Worm (Caenorhabditis elegans): ENCODE data around the gene F37A4.2.

Gene F37A4.2

DNA sequence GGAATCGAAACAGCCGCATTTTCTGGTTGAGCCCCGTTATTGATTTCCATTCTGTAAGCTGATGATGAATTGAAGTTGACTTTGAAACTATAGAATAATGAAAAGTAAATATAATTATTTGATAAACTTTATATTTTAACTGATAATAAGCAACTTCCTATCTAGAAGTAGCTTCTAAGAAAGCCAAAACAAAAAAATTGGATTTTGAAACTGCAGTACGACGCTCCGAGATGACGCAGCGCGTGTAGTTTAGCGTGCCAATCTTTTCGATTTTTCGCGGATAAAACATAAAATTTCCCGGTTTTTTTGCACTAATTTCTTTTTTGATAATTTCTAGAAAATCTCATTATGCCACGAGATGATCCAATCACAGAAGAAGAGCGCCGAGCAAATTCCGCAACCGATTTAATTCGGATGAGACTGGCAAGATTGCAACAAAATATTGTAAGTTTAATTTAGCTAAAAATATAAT is at the start of gene F37A4.2, which contains the start of gene bath-41:
F37A4.2 (plus strand) TSS at position 247 of the 472 bp plus-strand sequence.
bath-41 (minus strand) TSS at position 51 of the 472 bp plus-strand sequence.
- peak; percentile 93 for TF ChIP-seq Y48G9A.11 (GFP tag; IDR thresholded peaks at IDR 0.05)
- TF ChIP-seq lsy-2 (tag; optimal IDR thresholded peaks at IDR 0.05): no peak
- peak; percentile 29 for TF ChIP-seq dpl-1 (GFP tag; optimal IDR thresholded peaks at IDR 0.05)
- no peak for TF ChIP-seq aha-1 (tag)
- no peak for TF ChIP-seq daf-12 (tag; optimal IDR thresholded peaks at IDR 0.05)
- TF ChIP-seq daf-16 (GFP tag; optimal IDR thresholded peaks at IDR 0.05): no peak
- no peak for TF ChIP-seq daf-16 (tag; optimal IDR thresholded peaks at IDR 0.05)
- TF ChIP-seq T20F7.1 (GFP tag; optimal IDR thresholded peaks at IDR 0.05): peak; percentile 93

DNA sequence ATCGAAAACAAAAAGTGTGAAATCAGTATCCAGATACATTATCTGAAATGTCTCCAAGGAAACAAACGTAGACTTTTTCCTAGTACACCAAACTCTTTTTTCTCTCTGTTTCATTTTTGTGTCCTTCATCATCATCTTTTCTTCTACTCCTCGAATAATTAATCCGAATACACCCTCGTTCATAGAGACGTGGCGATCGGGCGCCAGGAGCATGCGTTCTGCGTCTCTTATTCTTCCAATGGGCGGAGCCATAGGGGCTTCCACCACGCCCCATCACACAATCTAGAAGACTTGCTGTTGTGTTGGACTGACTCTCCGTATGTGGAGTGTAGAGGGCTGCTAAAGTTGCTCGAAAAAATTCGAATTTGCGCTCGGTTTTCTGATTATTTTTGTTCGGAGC is 46.8 kb upstream of the F37A4.2 start, which contains the start of gene rbf-1:
rbf-1 (plus strand) TSS at position 301 of the 400 bp plus-strand sequence.
- TF ChIP-seq lin-38 (GFP tag; IDR thresholded peaks at IDR 0.05): no peak
- no peak for TF ChIP-seq F10B5.3 (tag; optimal IDR thresholded peaks at IDR 0.05)
- no peak for TF ChIP-seq dve-1 (tag; optimal IDR thresholded peaks at IDR 0.05; ENCODE audit: insufficient read depth)
- no peak for TF ChIP-seq ctbp-1 (GFP tag; IDR thresholded peaks at IDR 0.05)
- TF ChIP-seq ceh-82 (tag; optimal IDR thresholded peaks at IDR 0.05): no peak
- TF ChIP-seq fos-1 (tag; optimal IDR thresholded peaks at IDR 0.05): no peak
- TF ChIP-seq fkh-10 (GFP tag; optimal IDR thresholded peaks at IDR 0.05): no peak
- TF ChIP-seq dpl-1 (GFP tag; optimal IDR thresholded peaks at IDR 0.05): no peak

DNA sequence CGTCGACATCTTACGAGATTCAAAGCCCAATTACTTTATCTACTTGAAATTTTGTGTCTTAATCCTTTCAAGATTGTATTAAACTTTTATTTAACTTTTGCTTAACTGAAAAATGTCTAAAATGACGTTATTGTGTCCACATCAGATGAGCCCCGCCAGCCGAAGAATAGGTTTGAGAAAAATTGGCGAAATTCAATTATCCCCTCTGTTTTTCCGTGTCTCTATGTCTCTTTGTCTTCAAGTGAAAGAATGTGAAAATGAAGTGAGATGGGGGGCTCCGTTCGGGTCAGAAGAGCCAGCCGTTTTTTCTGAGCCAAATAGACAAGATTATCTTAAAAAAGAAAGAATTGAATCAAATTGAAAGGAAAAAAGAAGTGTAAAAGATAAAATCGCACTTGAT is 45.0 kb upstream of the F37A4.2 start:
- TF ChIP-seq ceh-82 (tag; optimal IDR thresholded peaks at IDR 0.05) (no peak), gei-8 (GFP tag; optimal IDR thresholded peaks at IDR 0.05) (no peak), attf-4 (tag; optimal IDR thresholded peaks at IDR 0.05) (no peak), nhr-6 (tag; optimal IDR thresholded peaks at IDR 0.05) (no peak), dmd-6 (GFP tag; IDR thresholded peaks at IDR 0.05) (no peak), dve-1 (tag; optimal IDR thresholded peaks at IDR 0.05; ENCODE audit: insufficient read depth) (no peak), set-16 (GFP tag; IDR thresholded peaks at IDR 0.05) (no peak), fkh-10 (GFP tag; optimal IDR thresholded peaks at IDR 0.05) (no peak), nhr-10 (tag; optimal IDR thresholded peaks at IDR 0.05) (no peak), rbr-2 (tag; optimal IDR thresholded peaks at IDR 0.05) (no peak), zfp-3 (GFP tag; conservative IDR thresholded peaks at IDR 0.05) (no peak), ceh-32 (tag; optimal IDR thresholded peaks at IDR 0.05; ENCODE audit: poor library complexity) (no peak), F44E2.7 (GFP tag; IDR thresholded peaks at IDR 0.05) (no peak), tag-97 (GFP tag; IDR thresholded peaks at IDR 0.05) (no peak), T26A8.4 (GFP tag; IDR thresholded peaks at IDR 0.05) (no peak), sdz-12 (GFP tag; optimal IDR thresholded peaks at IDR 0.05) (no peak), ztf-7 (tag; optimal IDR thresholded peaks at IDR 0.05) (no peak), mdl-1 (tag; optimal IDR thresholded peaks at IDR 0.05) (no peak), jun-1 (tag; optimal IDR thresholded peaks at IDR 0.05) (no peak)

DNA sequence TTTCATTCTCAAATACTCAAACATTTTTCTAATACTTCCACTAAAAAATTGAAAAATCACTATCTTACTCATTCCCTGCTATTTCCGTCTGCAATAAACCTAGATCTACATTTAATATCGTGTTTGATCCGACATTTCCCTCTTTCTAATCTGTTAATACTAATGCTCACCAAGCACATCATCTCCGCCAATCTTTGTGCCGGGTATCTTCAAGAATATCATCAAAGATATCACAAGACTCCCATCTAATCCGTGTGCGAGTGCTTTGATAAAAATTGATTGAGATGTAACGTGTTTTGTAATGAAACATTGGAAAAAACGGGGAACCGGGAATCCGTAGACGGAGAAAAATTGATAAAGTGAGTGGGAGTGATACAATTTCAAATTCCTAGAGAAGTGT is 42.9 kb upstream of the F37A4.2 start:
- TF ChIP-seq ctbp-1 (GFP tag; IDR thresholded peaks at IDR 0.05) (no peak), aha-1 (tag) (peak; percentile 58)

DNA sequence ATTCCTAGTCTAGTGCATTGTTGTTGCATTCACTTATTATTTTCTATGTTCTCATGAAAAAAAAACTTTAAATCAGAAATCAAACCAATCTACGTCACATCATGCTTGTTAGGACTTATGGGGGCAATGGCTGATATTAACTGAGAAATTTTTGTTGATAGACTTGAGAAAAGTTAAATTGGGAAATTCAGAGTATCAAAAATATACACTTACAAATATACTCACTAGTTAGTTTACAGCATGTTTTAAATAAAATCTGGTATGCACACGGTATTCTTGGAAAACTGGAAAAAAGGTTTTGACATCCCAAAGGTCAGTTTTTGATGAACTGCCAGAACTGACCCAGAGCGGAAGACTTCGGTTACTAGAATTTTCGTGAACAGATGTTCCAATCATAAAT is 41.3 kb upstream of the F37A4.2 start:
- no peak for TF ChIP-seq fos-1 (tag; optimal IDR thresholded peaks at IDR 0.05)
- no peak for TF ChIP-seq ZK337.2 (GFP tag; IDR thresholded peaks at IDR 0.05)
- TF ChIP-seq D1046.2 (GFP tag; IDR thresholded peaks at IDR 0.05): no peak
- no peak for TF ChIP-seq zfp-3 (GFP tag; conservative IDR thresholded peaks at IDR 0.05)
- TF ChIP-seq lsy-2 (tag; optimal IDR thresholded peaks at IDR 0.05): no peak
- TF ChIP-seq unc-62 (GFP tag; optimal IDR thresholded peaks at IDR 0.05 in 1 of 2): peak in 1 of 2 experiments; percentile 93
- TF ChIP-seq unc-62 (tag; optimal IDR thresholded peaks at IDR 0.05): no peak

Data from whole organism, L4 larva.